Fruit fly (Drosophila melanogaster): Measurements from ENCODE around the gene CG42788.

The CG42788 gene

DNA sequence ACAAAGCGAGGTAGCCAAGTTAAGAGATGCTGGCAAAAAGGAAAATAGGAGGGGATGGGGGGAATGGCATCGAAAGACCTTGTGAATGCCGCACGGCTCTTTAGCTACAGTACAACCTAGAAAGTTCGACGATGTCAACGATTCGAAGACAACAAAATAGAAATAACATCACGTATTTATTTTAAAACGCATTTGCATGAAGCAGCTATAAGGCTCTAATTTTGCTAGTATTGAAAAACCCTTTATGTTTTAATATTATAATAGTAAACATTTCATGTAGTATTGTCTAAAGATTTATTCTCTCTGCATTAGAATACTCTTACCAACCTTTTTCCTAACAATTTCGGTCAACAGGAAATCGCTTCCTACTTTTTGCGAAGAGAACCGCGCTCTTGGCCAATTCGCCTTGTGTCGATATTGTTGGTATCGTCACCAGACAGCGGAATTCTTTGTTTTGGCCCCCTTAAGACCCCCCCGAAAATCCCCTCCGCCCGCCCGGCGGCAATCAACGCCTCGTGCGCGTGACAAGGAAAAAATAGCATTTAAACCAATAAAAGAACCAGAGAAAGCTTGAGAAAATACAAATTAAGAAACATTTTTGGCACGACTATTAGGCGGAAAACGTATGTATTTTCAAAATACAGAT, 47.1 kb downstream of the CG42788 start (continued):
- TF ChIP-seq CG34422 (GFP tag; IDR thresholded peaks at IDR 0.05) (no peak), dysf (GFP tag; IDR thresholded peaks at IDR 0.05) (peak; percentile 50; the same call in 1 of the 3 replicates), CTCF (GFP tag; optimal IDR thresholded peaks at IDR 0.05) (no peak), CG9932 (GFP tag; IDR thresholded peaks at IDR 0.05) (peak; percentile 58), sd (tag; optimal IDR thresholded peaks at IDR 0.05) (peak; percentile 65), Stat92E (GFP tag; optimal IDR thresholded peaks at IDR 0.05) (no peak), psq (GFP tag; optimal IDR thresholded peaks at IDR 0.05) (no peak), bowl (GFP tag; IDR thresholded peaks at IDR 0.05) (no peak), CG15269 (tag; optimal IDR thresholded peaks at IDR 0.05) (peak; percentile 8), gem (tag; optimal IDR thresholded peaks at IDR 0.05) (peak; percentile 5), CG8290 (GFP tag; optimal IDR thresholded peaks at IDR 0.05) (no peak), CG8290 (tag; optimal IDR thresholded peaks at IDR 0.05) (no peak), lab (GFP tag; optimal IDR thresholded peaks at IDR 0.05) (peak; percentile 24), Fer3 (tag; optimal IDR thresholded peaks at IDR 0.05) (peak; percentile 18), CG12769 (tag; optimal IDR thresholded peaks at IDR 0.05) (peak; percentile 3), gcm (GFP tag; optimal IDR thresholded peaks at IDR 0.05) (no peak), CG11695 (GFP tag; IDR thresholded peaks at IDR 0.05) (no peak), Atf-2 (GFP tag; optimal IDR thresholded peaks at IDR 0.05) (no peak), CG11093 (GFP tag; IDR thresholded peaks at IDR 0.05) (no peak), sens (GFP tag) (peak; percentile 16), dpn (GFP tag; optimal IDR thresholded peaks at IDR 0.05) (no peak), CG12942 (GFP tag; optimal IDR thresholded peaks at IDR 0.05) (no peak), Mes4 (GFP tag; optimal IDR thresholded peaks at IDR 0.05) (no peak)

DNA sequence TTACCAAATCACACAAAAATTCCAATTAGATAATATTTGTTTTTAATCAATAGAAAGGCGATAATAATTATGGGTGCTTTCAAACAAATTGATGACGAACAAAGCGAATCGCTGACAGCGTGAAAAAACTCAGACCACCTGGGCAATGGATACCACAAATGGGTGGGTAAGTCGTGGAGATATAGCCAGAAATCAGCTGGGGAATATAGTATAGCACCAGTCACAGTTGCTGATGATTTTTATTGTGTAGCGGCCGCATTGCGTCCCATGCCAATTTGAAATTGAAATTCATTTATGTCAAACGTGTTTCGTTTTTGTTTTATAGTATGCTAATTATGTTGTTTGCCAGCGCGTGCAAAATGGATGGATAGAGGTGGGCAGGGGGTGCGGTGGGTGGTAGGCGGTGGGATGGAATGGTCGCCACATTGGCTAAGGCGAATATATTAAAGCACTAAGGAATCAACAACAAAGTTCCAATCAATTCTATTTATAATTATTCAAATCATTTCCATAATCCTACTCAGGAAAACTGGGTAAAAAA, 48.0 kb downstream of the CG42788 start:
- TF ChIP-seq exex (tag; optimal IDR thresholded peaks at IDR 0.05) (peak; percentile 30), mirr (GFP tag; optimal IDR thresholded peaks at IDR 0.05) (peak; percentile 8), ranshi (GFP tag; IDR thresholded peaks at IDR 0.05) (no peak), crol (GFP tag; IDR thresholded peaks at IDR 0.05) (peak; percentile 36; the same call in 1 of the 2 replicates), gce (GFP tag; IDR thresholded peaks at IDR 0.05) (no peak), CG12659 (GFP tag; optimal IDR thresholded peaks at IDR 0.05) (no peak), CG13894 (tag; optimal IDR thresholded peaks at IDR 0.05) (peak; percentile 99), HLH54F (GFP tag; optimal IDR thresholded peaks at IDR 0.05) (no peak), cwo (GFP tag; optimal IDR thresholded peaks at IDR 0.05) (peak; percentile 67), Sry-δ (GFP tag; optimal IDR thresholded peaks at IDR 0.05) (no peak), vvl (GFP tag; IDR thresholded peaks at IDR 0.05) (peak; percentile 87), Chrac-16 (GFP tag; optimal IDR thresholded peaks at IDR 0.05) (no peak), abd-A (tag; optimal IDR thresholded peaks at IDR 0.05) (peak; percentile 46)

DNA sequence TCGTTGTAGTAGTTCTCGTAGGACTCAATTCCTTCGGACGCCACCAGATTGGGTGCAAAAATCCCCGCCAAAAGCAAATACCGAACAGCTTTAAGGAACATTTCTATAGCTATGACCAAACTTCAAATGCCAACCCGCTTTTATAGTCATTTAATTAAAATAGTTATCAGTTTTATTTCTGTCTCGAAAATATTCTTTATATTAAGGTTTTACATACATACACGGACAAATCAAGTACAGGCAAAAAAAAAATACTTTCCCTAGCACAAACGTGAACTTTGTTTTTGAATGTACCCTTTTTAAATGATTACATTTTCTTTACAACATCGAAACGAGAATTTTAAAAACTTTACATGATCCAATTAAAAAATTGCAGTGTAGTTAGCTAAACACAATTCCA, 52.5 kb downstream of the CG42788 start, which contains the start of gene CG6974:
CG6974 (minus strand) TSS at position 101 of the 400 bp plus-strand sequence.
- TF ChIP-seq CTCF (GFP tag; optimal IDR thresholded peaks at IDR 0.05) (no peak), Dfd (GFP tag; optimal IDR thresholded peaks at IDR 0.05) (no peak), Sry-β (GFP tag; optimal IDR thresholded peaks at IDR 0.05) (no peak), Gsc (GFP tag; IDR thresholded peaks at IDR 0.05) (no peak), CG4328 (GFP tag; optimal IDR thresholded peaks at IDR 0.05) (no peak), CG3995 (GFP tag; optimal IDR thresholded peaks at IDR 0.05) (no peak), zen (tag; optimal IDR thresholded peaks at IDR 0.05) (no peak), CG2678 (tag; optimal IDR thresholded peaks at IDR 0.05) (no peak), exex (tag; optimal IDR thresholded peaks at IDR 0.05) (no peak), Deaf1 (tag; optimal IDR thresholded peaks at IDR 0.05) (no peak), CG18619 (GFP tag; optimal IDR thresholded peaks at IDR 0.05) (no peak), CG16863 (GFP tag; optimal IDR thresholded peaks at IDR 0.05) (no peak), TFAM (GFP tag; optimal IDR thresholded peaks at IDR 0.05) (no peak)
